Worm (Caenorhabditis elegans) whole organism, dauer: ENCODE measurements around the gene srh-248.
"Not testable (repeated sequence)": the region's sequence is repeated elsewhere in the genome, so short reads cannot be mapped to it uniquely, and the experiment has no call there.

Experiments
- unc-62 ChIP-seq: sonication (generic microtip); optimal IDR thresholded peaks from 2 replicates; lab custom pipeline; 2017; ENCODE audit warnings: missing biosample characterization, missing genetic modification reagents, missing genetic modification characterization

Gene srh-248

ce11 chrV:2955342-2955741 lies at the start of gene srh-248:
Gene srh-248, minus strand, starts transcription at chrV:2955442.
- not testable (repeated sequence) for TF ChIP-seq unc-62 (GFP tag; lab: Kevin White, UChicago)

DNA sequence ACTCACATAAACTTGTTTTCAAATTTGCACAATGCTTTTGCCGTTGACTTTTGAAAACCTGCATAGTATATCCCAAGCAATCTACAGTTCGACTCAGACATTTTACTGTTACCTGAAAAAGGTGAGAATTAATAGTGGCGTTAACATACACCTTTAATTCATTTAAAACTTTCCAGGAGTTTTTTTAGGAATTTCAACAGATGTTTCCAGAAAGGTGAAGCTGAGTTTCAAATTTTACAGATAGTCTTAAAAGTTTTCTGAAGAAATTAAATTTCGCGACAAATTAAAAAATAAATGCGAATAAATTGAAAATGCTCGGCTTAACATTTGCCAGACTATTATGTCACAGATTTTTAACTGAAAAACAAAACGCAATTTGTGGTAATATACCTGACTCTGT lies 44.5 kb upstream of the srh-248 start, which contains the start of gene srw-119:
Gene srw-119 (minus strand): TSS at position 101 of the 400 bp plus-strand sequence.
- no peak for TF ChIP-seq unc-62 (GFP tag; lab: Kevin White, UChicago)

ce11 chrV:2996105-2996504 lies 40.9 kb upstream of the srh-248 start, which contains the start of gene srw-120:
Gene srw-120, minus strand, starts transcription at chrV:2996205.
- no peak for TF ChIP-seq unc-62 (GFP tag; lab: Kevin White, UChicago)

- TF ChIP-seq unc-62 (GFP tag; lab: Kevin White, UChicago), result no peak
These were observed 38.6 kb upstream of the srh-248 start, which contains the start of gene srw-115 for ce11 chrV:2993816-2994215. Gene srw-115, minus strand, starts transcription at chrV:2993916.

- TF ChIP-seq unc-62 (GFP tag; lab: Kevin White, UChicago), result no peak
These were observed 36.8 kb upstream of the srh-248 start for ce11 chrV:2992060-2992459.

DNA sequence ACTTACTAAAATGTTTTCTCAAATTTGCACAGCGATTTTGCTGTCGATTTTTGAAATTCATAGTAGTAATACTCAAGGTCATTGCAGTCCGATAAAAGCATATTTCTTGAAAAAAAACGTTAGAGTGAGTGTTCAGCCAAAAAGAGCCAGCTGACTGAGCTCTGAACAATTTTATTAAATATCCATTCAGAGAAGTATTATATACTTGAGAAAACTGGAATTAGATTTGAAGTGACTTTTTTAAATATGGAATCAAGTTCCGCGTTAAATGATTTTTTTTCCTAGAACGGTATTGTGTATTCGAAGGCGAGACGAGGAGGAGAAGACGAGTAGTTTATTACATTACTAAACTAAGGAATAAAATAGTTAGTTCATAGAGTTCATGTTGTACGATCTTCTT lies 36.2 kb upstream of the srh-248 start, which contains the start of gene srw-121:
Gene srw-121 (minus strand): TSS at position 101 of the 400 bp plus-strand sequence.
- no peak for TF ChIP-seq unc-62 (GFP tag; lab: Kevin White, UChicago)

DNA sequence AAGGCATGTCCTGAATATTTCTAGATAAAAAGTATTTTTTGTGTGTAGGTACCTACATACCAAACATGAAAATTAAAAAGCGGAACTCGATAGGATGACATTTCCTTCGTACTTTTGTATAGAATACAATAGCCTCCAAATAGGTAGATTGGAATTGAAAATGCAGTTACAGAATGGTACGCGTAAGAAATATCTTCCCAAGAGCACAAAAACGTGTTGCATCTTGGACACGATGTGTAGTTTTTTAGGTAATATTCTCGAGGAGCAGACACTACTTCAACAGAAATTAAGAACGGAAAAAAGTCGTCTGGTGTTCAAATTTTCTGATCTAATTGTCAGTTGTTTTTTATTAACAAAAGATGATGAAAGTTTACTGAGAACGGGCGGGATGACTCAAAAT lies 32.2 kb upstream of the srh-248 start, which contains the start of gene srh-85:
Gene srh-85 (minus strand): TSS at position 101 of the 400 bp plus-strand sequence.
- TF ChIP-seq unc-62 (GFP tag; lab: Kevin White, UChicago), result no peak

DNA sequence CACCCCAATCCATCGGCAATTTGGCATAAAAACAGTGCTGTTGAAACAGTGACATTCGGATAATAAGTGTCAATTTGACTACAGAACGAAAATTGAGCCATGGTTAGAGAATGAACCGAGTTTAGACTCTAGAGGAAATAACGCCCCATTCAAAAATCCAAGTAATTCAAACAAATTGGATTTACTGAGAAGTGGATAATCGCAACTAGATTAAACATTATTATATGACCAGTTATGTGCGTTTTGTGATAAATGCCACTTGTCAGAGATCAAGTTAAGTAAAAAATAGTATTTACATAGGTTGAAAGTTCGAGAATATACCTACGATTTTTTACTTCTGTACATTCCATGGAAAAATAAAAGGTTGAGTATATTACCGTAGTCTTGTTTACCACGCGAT lies 30.1 kb upstream of the srh-248 start, which contains the start of gene srw-139:
Gene srw-139 (minus strand): TSS at position 101 of the 400 bp plus-strand sequence.
- TF ChIP-seq unc-62 (GFP tag; lab: Kevin White, UChicago), result no peak

DNA sequence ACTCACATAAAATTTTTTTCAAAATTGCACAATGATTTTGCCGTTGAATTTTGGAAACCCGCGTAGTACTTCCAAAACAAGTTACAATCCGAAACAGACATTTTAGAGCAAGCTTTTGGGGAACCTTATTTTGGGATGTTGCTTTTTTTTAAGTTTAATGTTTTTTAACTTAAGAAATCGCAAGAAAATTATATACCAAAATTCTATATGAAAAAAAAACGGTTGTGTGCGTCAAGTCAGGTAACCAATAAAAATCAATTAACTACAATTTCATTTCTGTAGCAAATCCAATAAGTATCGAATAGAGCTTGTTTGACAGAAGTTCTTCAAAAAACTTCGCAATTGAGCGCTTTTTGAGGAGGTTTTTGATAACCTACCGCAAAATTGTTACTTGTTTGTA lies 28.1 kb upstream of the srh-248 start, which contains the start of gene srw-117:
Gene srw-117 (minus strand): TSS at position 101 of the 400 bp plus-strand sequence.
- no peak for TF ChIP-seq unc-62 (GFP tag; lab: Kevin White, UChicago)

DNA sequence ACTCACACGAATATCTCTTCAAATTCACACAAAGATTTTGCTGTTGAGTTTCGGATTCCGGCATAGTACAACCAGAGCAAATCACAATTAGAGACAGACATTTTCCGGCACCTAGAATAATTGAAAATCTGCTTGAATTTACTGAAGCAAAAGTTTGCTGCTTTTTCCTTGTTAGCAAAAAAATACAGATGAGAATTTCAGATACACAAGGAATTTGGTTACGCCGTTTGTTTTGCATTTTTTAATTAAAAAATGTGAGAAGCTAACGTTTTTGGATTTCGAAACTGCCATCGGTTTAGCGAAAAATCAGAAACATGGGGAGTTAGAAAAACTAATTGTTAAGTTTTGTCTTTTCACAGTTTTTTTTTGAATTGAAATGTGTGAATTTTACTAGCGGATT lies 24.7 kb upstream of the srh-248 start, which contains the start of gene srw-118:
Gene srw-118 (minus strand): TSS at position 101 of the 400 bp plus-strand sequence.
- TF ChIP-seq unc-62 (GFP tag; lab: Kevin White, UChicago), result no peak

ce11 chrV:2976287-2976686 lies 21.0 kb upstream of the srh-248 start, which contains the start of gene srw-124:
Gene srw-124, plus strand, starts transcription at chrV:2976587.
- no peak for TF ChIP-seq unc-62 (GFP tag; lab: Kevin White, UChicago)

DNA sequence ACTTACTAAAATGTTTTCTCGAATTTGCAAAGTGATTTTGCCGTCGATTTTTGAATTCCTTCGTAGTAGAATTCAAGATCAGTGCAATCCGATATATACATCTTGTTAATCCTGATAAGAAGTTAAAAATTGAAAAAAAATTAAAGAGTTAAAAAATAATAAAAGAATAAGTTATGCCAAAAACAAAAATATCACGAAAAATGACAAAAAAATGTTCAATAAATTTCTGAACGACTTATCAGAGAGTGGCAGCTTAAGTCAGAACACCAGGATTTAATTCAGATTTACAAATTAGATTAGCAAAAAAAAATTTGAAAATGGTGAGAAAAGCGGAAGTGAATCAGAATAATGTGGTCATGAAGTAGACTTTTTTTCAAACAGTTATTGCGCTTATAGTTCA lies 20.0 kb upstream of the srh-248 start, which contains the start of gene srw-123:
Gene srw-123 (minus strand): TSS at position 101 of the 400 bp plus-strand sequence.
- not testable (repeated sequence) for TF ChIP-seq unc-62 (GFP tag; lab: Kevin White, UChicago)

DNA sequence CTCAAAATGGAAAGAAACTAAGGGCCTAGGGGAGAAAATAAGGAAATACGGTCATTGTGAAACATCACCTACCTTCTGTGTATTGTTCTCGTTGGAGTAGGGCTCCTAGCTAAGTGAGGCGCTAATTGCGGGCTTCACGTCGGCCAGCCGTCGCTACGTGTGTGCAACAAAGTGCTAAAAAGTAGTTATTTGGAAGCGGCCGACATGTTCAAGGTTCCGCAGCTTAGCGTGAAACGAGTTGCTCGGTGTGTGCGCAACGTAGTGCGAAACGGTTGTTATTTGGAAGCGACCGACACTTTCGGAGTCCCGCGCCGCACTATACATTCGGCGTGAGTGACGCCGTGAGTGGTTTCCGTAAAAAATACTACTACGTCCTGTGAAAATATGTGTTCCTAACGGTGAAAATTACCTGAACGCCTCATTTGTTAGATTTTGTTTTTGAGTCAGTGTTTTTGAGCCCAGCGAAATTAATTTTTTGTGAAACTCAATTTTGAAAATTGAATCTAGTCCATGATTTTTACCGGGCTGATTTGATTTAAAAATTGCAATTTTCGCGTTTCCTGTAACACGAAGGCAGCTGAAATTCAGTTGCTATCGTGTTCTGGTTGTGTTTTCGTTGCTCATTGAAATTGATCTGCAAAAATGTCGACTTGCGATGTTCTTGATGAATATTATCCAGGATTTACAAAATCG lies 16.2 kb upstream of the srh-248 start, which contains the start of gene srw-129:
Gene srw-129 (plus strand): TSS at position 643 of the 693 bp plus-strand sequence.
- TF ChIP-seq unc-62 (GFP tag; lab: Kevin White, UChicago), result no peak

DNA sequence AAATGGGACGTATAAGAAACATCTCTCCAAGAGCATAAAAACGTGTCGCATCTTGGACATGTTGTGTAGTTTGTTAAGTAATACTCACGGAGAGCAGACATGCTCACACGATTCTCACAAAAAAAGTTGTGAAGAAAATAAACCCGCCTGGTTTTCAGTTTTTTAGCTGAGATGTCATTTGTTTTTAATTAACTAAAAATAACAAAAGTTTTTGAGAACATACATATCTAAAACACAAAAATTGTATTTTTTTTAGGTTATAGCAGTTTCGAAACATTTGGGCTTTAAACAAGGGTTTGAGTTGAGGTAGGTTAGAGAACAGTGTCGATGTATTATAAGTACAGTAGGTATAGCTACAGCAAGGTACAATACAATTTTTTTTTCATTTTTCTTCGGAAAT lies 9.5 kb upstream of the srh-248 start, which contains the start of gene srh-88:
Gene srh-88 (minus strand): TSS at position 101 of the 400 bp plus-strand sequence.
- no peak for TF ChIP-seq unc-62 (GFP tag; lab: Kevin White, UChicago)

- TF ChIP-seq unc-62 (GFP tag; lab: Kevin White, UChicago), result no peak
These were observed 7.7 kb upstream of the srh-248 start, which contains the start of gene srw-138 for ce11 chrV:2962960-2963359. Gene srw-138, minus strand, starts transcription at chrV:2963060.

ce11 chrV:2960894-2961293 lies 5.7 kb upstream of the srh-248 start, which contains the start of gene srw-144:
Gene srw-144, minus strand, starts transcription at chrV:2960994.
- no peak for TF ChIP-seq unc-62 (GFP tag; lab: Kevin White, UChicago)
